Fruit fly (Drosophila melanogaster) whole organism, prepupa: ENCODE results near the gene CG10194.
A peak's percentile ranks its signal among the peaks of the same experiment; 100 is the strongest.

Source experiments
- CG10631 ChIP-seq: fragments of 200-800 bp; sonication (Bioruptor generic); optimal IDR thresholded peaks from 2 replicates; lab custom pipeline; 2016; ENCODE audit warnings: missing biosample characterization, missing genetic modification characterization
- CG10669 ChIP-seq: fragments of 200-800 bp; sonication (Bioruptor generic); optimal IDR thresholded peaks from 3 replicates; lab custom pipeline; 2018; ENCODE audit warnings: missing biosample characterization, mild to moderate bottlenecking, missing genetic modification characterization, moderate library complexity
- CG11902 ChIP-seq: fragments of 200-800 bp; sonication (Bioruptor generic); optimal IDR thresholded peaks from 3 replicates; lab custom pipeline; 2016; ENCODE audit warnings: missing biosample characterization, missing genetic modification characterization
- CG15336 ChIP-seq: fragments of 200-800 bp; sonication (Bioruptor generic); IDR thresholded peaks from 2 replicates; pipeline ENCODE4 v1.3.6; 2022; ENCODE audit warnings: missing biosample characterization, missing genetic modification characterization
- CG1621 ChIP-seq: fragments of 200-800 bp; sonication (Bioruptor generic); optimal IDR thresholded peaks from 3 replicates; lab custom pipeline; 2018; ENCODE audit warnings: missing biosample characterization, mild to moderate bottlenecking, missing genetic modification characterization
- CG16779 ChIP-seq: fragments of 200-800 bp; sonication (Bioruptor generic); optimal IDR thresholded peaks from 3 replicates; lab custom pipeline; 2017; ENCODE audit warnings: missing biosample characterization, mild to moderate bottlenecking, missing genetic modification characterization
- CG3032 ChIP-seq: fragments of 200-800 bp; optimal IDR thresholded peaks from 2 replicates; lab custom pipeline; 2019; ENCODE audit warnings: missing biosample characterization, mild to moderate bottlenecking, missing genetic modification characterization, moderate library complexity
- CG3919 ChIP-seq: fragments of 200-800 bp; sonication (Bioruptor generic); optimal IDR thresholded peaks from 3 replicates; lab custom pipeline; 2016; ENCODE audit warnings: missing biosample characterization, missing genetic modification characterization
- CG4318 ChIP-seq: fragments of 200-800 bp; sonication (Bioruptor generic); optimal IDR thresholded peaks from 3 replicates; lab custom pipeline; 2017; ENCODE audit warnings: missing biosample characterization, mild to moderate bottlenecking, missing genetic modification characterization
- CG6854 ChIP-seq: fragments of 200-800 bp; sonication (Bioruptor generic); optimal IDR thresholded peaks from 2 replicates; lab custom pipeline; 2017; ENCODE audit warnings: missing biosample characterization, mild to moderate bottlenecking, missing genetic modification characterization
- CG8632 ChIP-seq: fragments of 200-800 bp; sonication (Bioruptor generic); optimal IDR thresholded peaks from 3 replicates; lab custom pipeline; 2016; ENCODE audit warnings: missing biosample characterization, missing genetic modification characterization
- CG9139 ChIP-seq: fragments of 200-800 bp; sonication (Bioruptor generic); optimal IDR thresholded peaks from 3 replicates; lab custom pipeline; 2017; ENCODE audit warnings: missing biosample characterization, mild to moderate bottlenecking, missing genetic modification characterization
- Eip78C ChIP-seq: fragments of 200-800 bp; sonication (Bioruptor generic); peaks from one replicate; lab custom pipeline; 2016; ENCODE audit warnings: missing biosample characterization, missing genetic modification characterization
- Hr38 ChIP-seq: sonication (Bioruptor generic); optimal IDR thresholded peaks from 2 replicates; lab custom pipeline; 2016; ENCODE audit warnings: missing biosample characterization, missing genetic modification characterization
- Lpt ChIP-seq: fragments of 200-800 bp; sonication (Bioruptor generic); optimal IDR thresholded peaks from 3 replicates; lab custom pipeline; 2016; ENCODE audit warnings: missing biosample characterization, missing genetic modification characterization
- Met ChIP-seq: fragments of 200-800 bp; sonication (Bioruptor generic); optimal IDR thresholded peaks from 3 replicates; lab custom pipeline; 2016; ENCODE audit warnings: missing biosample characterization, missing genetic modification characterization
- Smox ChIP-seq: fragments of 200-800 bp; sonication (Bioruptor generic); optimal IDR thresholded peaks from 3 replicates; lab custom pipeline; 2016; ENCODE audit warnings: missing biosample characterization, missing genetic modification characterization
- Sox102F ChIP-seq: fragments of 200-800 bp; sonication (Bioruptor generic); optimal IDR thresholded peaks from 2 replicates; lab custom pipeline; 2016; ENCODE audit warnings: missing biosample characterization, mild to moderate bottlenecking, missing genetic modification characterization
- achi ChIP-seq: fragments of 200-800 bp; sonication (Bioruptor generic); optimal IDR thresholded peaks from 3 replicates; lab custom pipeline; 2016; ENCODE audit warnings: missing biosample characterization, missing genetic modification characterization
- acj6 ChIP-seq: fragments of 200-800 bp; sonication (Bioruptor generic); optimal IDR thresholded peaks from 3 replicates; lab custom pipeline; 2016; ENCODE audit warnings: missing biosample characterization, missing genetic modification characterization
- cyc ChIP-seq: fragments of 200-800 bp; sonication (Bioruptor generic); optimal IDR thresholded peaks from 3 replicates; lab custom pipeline; 2016; ENCODE audit warnings: missing biosample characterization, missing genetic modification characterization
- dac ChIP-seq: fragments of 200-800 bp; sonication (Bioruptor generic); optimal IDR thresholded peaks from 2 replicates; lab custom pipeline; 2017; ENCODE audit warnings: missing biosample characterization, mild to moderate bottlenecking, missing genetic modification characterization
- esn ChIP-seq: fragments of 200-800 bp; sonication (Bioruptor generic); optimal IDR thresholded peaks from 2 replicates; lab custom pipeline; 2016; ENCODE audit warnings: missing biosample characterization, mild to moderate bottlenecking, missing genetic modification characterization, moderate library complexity
- fd59A ChIP-seq: fragments of 200-800 bp; sonication (Bioruptor generic); optimal IDR thresholded peaks from 2 replicates; lab custom pipeline; 2017; ENCODE audit warnings: missing biosample characterization, mild to moderate bottlenecking, missing genetic modification characterization, missing genetic modification reagents
- fkh ChIP-seq: fragments of 200-800 bp; sonication (Bioruptor generic); optimal IDR thresholded peaks from 3 replicates; lab custom pipeline; 2017; ENCODE audit warnings: missing biosample characterization, mild to moderate bottlenecking, missing genetic modification characterization, moderate library complexity
- lz ChIP-seq: fragments of 200-800 bp; sonication (Bioruptor generic); optimal IDR thresholded peaks from 3 replicates; lab custom pipeline; 2016; ENCODE audit warnings: missing biosample characterization, missing genetic modification characterization
- net ChIP-seq: fragments of 200-800 bp; sonication (Bioruptor generic); optimal IDR thresholded peaks from 3 replicates; lab custom pipeline; 2016; ENCODE audit warnings: missing biosample characterization, missing genetic modification characterization
- pdm3 ChIP-seq: fragments of 200-800 bp; sonication (Bioruptor generic); optimal IDR thresholded peaks from 3 replicates; lab custom pipeline; 2016; ENCODE audit warnings: missing biosample characterization, missing genetic modification characterization
- salr ChIP-seq, 2 experiments: fragments of 200-800 bp; sonication (Bioruptor generic); optimal IDR thresholded peaks; 3 replicates each; lab custom pipeline; 2016 to 2018; ENCODE audit warnings: missing biosample characterization in 2 of 2, missing genetic modification characterization in 2 of 2, mild to moderate bottlenecking in 1 of 2
- spab ChIP-seq: fragments of 200-800 bp; sonication (Bioruptor generic); optimal IDR thresholded peaks from 2 replicates; lab custom pipeline; 2017; ENCODE audit warnings: missing biosample characterization, mild to moderate bottlenecking, missing genetic modification characterization, missing genetic modification reagents
- ss ChIP-seq, 2 experiments: fragments of 200-800 bp; sonication (Bioruptor generic); optimal IDR thresholded peaks; 2 replicates in 1 of 2; 3 replicates in 1 of 2; lab custom pipeline; 2017 to 2018; ENCODE audit warnings: mild to moderate bottlenecking in 2 of 2, missing biosample characterization in 2 of 2, missing genetic modification characterization in 2 of 2, moderate library complexity in 1 of 2
- svp ChIP-seq: fragments of 200-800 bp; sonication (Bioruptor generic); peaks from one replicate; lab custom pipeline; 2016; ENCODE audit warnings: missing biosample characterization, missing genetic modification characterization
- vri ChIP-seq: fragments of 200-800 bp; sonication (Bioruptor generic); optimal IDR thresholded peaks from 3 replicates; lab custom pipeline; 2016; ENCODE audit warnings: missing biosample characterization, mild to moderate bottlenecking, missing genetic modification characterization

Gene CG10194

DNA sequence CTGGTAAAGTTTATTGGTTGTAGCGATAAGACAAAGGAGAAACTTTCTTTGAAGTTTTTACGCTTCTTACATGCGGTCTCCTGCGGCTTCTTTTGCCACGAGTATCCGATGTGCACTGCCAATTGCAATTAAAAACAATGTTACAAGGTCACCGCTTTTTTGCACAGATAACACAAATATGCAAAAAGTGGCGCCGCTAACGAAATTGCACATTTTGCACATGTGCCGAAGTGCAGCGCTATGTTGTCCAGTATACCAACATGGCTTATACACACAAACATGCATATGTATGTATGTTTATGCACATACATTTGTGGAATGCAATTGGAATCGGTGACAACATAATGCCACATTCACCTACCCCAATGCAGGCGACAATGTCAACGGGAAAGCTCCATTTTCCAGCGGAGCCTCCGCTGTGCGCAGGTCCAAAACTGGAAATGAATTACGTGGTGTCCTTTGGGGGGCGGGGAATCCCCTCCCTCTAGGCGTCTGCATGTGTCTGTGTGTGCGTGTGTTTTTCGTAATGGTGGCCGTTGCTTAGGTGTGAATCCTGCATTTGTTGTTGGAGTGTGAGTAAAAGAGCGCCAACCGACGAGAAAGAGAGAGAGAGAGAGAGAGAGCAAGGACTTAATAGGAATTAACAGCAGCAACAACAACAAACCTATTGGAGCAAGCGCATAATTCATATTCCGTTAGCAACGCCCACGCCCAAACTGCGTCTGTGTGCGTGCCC, 10.5 kb downstream of the CG10194 start:
- TF ChIP-seq Sox102F (GFP tag; lab: Kevin White, UChicago) (no peak), salr (GFP tag; optimal IDR thresholded peaks at IDR 0.05; lab: Kevin White, UChicago) (no peak), CG10631 (GFP tag; lab: Kevin White, UChicago) (no peak), svp (peak; percentile 45), spab (GFP tag; lab: Kevin White, UChicago) (no peak)

DNA sequence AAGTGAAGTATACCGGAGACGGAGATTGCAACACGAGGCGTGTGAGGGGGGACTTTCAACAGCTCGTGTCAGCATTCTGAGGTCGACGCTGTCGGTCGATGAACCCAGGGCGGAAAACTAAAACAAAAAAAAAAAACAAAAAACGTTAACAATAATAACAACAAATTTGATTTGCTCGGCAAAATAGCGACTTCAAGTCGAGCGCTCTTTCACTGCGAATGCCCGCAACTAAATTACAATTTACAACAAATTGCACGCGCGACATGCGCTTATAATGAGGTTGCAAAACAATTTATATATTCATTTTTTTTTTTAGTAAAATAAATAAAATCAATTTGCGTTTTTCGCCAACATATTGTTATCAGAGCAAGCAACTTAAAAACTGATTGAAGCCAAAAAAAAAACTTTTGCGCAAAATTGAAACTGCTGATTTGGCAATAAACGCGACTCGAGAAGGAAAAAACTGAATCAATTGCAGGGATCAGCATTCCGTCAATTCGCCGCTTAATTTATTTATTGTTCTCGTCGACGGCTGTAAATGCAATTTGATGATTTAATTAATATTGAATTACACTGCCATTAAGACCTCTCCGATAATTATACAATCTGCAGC, 16.4 kb downstream of the CG10194 start:
- TF ChIP-seq svp (peak; percentile 59), CG8632 (GFP tag; lab: Kevin White, UChicago) (no peak), vri (no peak), CG3032 (tag; lab: Kevin White, UChicago) (no peak), CG1621 (tag; lab: Kevin White, UChicago) (no peak), fd59A (GFP tag; lab: Kevin White, UChicago) (no peak)

DNA sequence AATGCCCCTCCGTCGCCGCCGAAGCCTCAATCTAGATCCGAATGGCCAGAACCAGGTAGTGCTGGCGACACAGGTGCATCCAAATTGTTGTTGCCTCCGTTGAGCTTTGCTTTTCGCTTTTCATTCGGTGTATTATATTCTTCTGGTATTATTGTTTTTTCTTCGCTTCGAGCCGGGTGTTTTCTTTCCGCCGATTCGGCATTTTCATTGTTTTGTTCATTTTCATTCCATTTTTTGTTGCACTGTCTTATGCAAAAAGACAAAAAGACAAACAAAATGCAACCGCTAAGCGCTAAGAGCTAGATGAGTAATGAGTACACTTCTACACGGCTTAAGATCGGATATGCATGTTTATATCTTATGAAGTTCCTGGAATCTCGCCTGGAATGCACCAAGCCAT, 17.6 kb downstream of the CG10194 start:
- no peak for TF ChIP-seq esn
- no peak for TF ChIP-seq lz
- TF ChIP-seq CG3919 (GFP tag; lab: Kevin White, UChicago) = no peak
- TF ChIP-seq CG16779 (tag; lab: Kevin White, UChicago) = no peak
- no peak for TF ChIP-seq fkh (GFP tag; lab: Kevin White, UChicago)
- no peak for TF ChIP-seq Smox (GFP tag; lab: Kevin White, UChicago)
- no peak for TF ChIP-seq cyc (GFP tag; lab: Kevin White, UChicago)
- TF ChIP-seq net (GFP tag; lab: Kevin White, UChicago) = no peak
- TF ChIP-seq CG15336 (GFP tag; lab: Robert Waterston, UW) = no peak
- no peak for TF ChIP-seq CG6854 (GFP tag; lab: Kevin White, UChicago)
- TF ChIP-seq CG3032 (tag; lab: Kevin White, UChicago) = no peak
- no peak for TF ChIP-seq Eip78C (GFP tag; lab: Kevin White, UChicago)
- TF ChIP-seq Met = no peak
- TF ChIP-seq ss (GFP tag; optimal IDR thresholded peaks at IDR 0.05; lab: Kevin White, UChicago) = no peak
- no peak for TF ChIP-seq pdm3
- TF ChIP-seq dac (GFP tag; lab: Kevin White, UChicago) = no peak
- no peak for TF ChIP-seq spab (GFP tag; lab: Kevin White, UChicago)
- TF ChIP-seq vri = no peak

DNA sequence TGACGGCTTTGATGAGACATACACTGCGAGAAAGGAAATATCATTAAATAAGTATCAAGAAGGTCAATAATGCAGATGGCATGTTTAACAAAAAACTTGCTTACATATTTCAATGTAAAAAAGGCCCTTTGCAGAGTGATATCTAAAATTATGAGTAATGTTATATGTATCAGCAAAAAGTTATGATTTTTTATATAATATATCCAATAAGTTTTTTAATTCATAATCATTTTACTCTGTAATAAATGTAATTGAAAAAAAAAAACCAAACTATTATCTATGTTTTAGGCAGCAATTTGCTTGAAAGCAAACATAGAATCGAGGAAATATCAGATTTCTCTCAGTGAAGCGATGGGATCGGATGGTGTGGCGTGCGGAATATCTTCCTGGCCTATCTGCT, 20.2 kb downstream of the CG10194 start:
- TF ChIP-seq CG4318 (no peak), CG6854 (GFP tag; lab: Kevin White, UChicago) (no peak), Sox102F (GFP tag; lab: Kevin White, UChicago) (no peak), Lpt (no peak), CG9139 (no peak), Smox (GFP tag; lab: Kevin White, UChicago) (no peak), Hr38 (GFP tag; lab: Kevin White, UChicago) (no peak), CG10669 (GFP tag; lab: Kevin White, UChicago) (no peak), CG11902 (GFP tag; lab: Kevin White, UChicago) (no peak), pdm3 (no peak), acj6 (GFP tag; lab: Kevin White, UChicago) (peak; percentile 0), CG10631 (GFP tag; lab: Kevin White, UChicago) (peak; percentile 14), achi (peak; percentile 16)
- TF ChIP-seq, all 60 proteins: peak for 3
